Fruit fly (Drosophila melanogaster) whole organism, embryonic: ENCODE data around the gene HDAC3.
A peak's percentile ranks its signal among the peaks of the same experiment; 100 is the strongest.

Source experiments
- ATbp ChIP-seq: fragments of 200-800 bp; sonication (Bioruptor generic); optimal IDR thresholded peaks from 2 replicates; lab custom pipeline; 2017; ENCODE audit warnings: missing biosample characterization, mild to moderate bottlenecking, missing genetic modification characterization, missing genetic modification reagents
- Antp ChIP-seq: fragments of 200-800 bp; sonication (Bioruptor generic); optimal IDR thresholded peaks from 3 replicates; lab custom pipeline; 2016; ENCODE audit warnings: missing biosample characterization, missing genetic modification characterization
- Blimp-1 ChIP-seq: fragments of 200-800 bp; sonication (Bioruptor generic); optimal IDR thresholded peaks from 3 replicates; lab custom pipeline; 2018; ENCODE audit warnings: missing biosample characterization, missing genetic modification characterization, mild to moderate bottlenecking, moderate library complexity, missing genetic modification reagents
- CG10321 ChIP-seq: fragments of 200-800 bp; sonication (Bioruptor generic); IDR thresholded peaks from 2 replicates; pipeline ENCODE4 v1.3.6; 2022; ENCODE audit warnings: missing biosample characterization, missing genetic modification characterization
- CG11456 ChIP-seq: fragments of 200-800 bp; sonication (Bioruptor generic); IDR thresholded peaks from 3 replicates; pipeline ENCODE4 v1.3.6; 2022; ENCODE audit warnings: missing biosample characterization, missing genetic modification characterization
- CG12104 ChIP-seq: fragments of 200-800 bp; sonication (Bioruptor generic); optimal IDR thresholded peaks from 3 replicates; lab custom pipeline; 2016; ENCODE audit warnings: missing biosample characterization, missing genetic modification characterization
- CG12942 ChIP-seq: fragments of 200-800 bp; sonication (Bioruptor generic); optimal IDR thresholded peaks from 3 replicates; lab custom pipeline; 2016; ENCODE audit warnings: missing biosample characterization, missing genetic modification characterization
- CG14667 ChIP-seq: fragments of 200-800 bp; sonication (Bioruptor generic); IDR thresholded peaks from 2 replicates; pipeline ENCODE4 v1.3.6; 2022; ENCODE audit warnings: missing biosample characterization, missing genetic modification characterization
- CG14965 ChIP-seq: fragments of 200-800 bp; sonication (Bioruptor generic); optimal IDR thresholded peaks from 2 replicates; lab custom pipeline; 2016; ENCODE audit warnings: missing biosample characterization, missing genetic modification characterization, borderline replicate concordance
- CG15011 ChIP-seq: fragments of 200-800 bp; sonication (Bioruptor generic); optimal IDR thresholded peaks from 3 replicates; lab custom pipeline; 2018; ENCODE audit warnings: missing biosample characterization, mild to moderate bottlenecking, missing genetic modification characterization
- CG17328 ChIP-seq: fragments of 200-800 bp; sonication (Bioruptor generic); IDR thresholded peaks from 2 replicates; pipeline ENCODE4 v1.3.6; 2022; ENCODE audit warnings: missing biosample characterization, missing genetic modification characterization
- CG18619 ChIP-seq: fragments of 200-800 bp; sonication (Bioruptor generic); optimal IDR thresholded peaks from 3 replicates; lab custom pipeline; 2017; ENCODE audit warnings: missing biosample characterization, mild to moderate bottlenecking, missing genetic modification characterization
- CG2199 ChIP-seq: fragments of 200-800 bp; sonication (Bioruptor generic); IDR thresholded peaks from 3 replicates; pipeline ENCODE4 v1.3.6; 2022; ENCODE audit warnings: missing biosample characterization, missing genetic modification characterization
- CG33213 ChIP-seq: fragments of 200-800 bp; sonication (Bioruptor generic); optimal IDR thresholded peaks from 3 replicates; lab custom pipeline; 2016; ENCODE audit warnings: missing biosample characterization, missing genetic modification characterization
- CG3726 ChIP-seq: fragments of 200-800 bp; sonication (Bioruptor generic); IDR thresholded peaks from 3 replicates; pipeline ENCODE4, ENCODE4 v1.3.6; 2022; ENCODE audit warnings: missing biosample characterization, missing genetic modification characterization
- CG42726 ChIP-seq: fragments of 200-800 bp; sonication (Bioruptor generic); IDR thresholded peaks from 2 replicates; pipeline ENCODE4 v1.3.6; 2022; ENCODE audit warnings: missing biosample characterization, missing genetic modification characterization; ENCODE audit not compliant: partially characterized antibody
- CG4328 ChIP-seq: fragments of 200-800 bp; sonication (Bioruptor generic); optimal IDR thresholded peaks from 3 replicates; lab custom pipeline; 2017; ENCODE audit warnings: missing biosample characterization, missing genetic modification reagents, missing genetic modification characterization
- CG4404 ChIP-seq: fragments of 200-800 bp; sonication (Bioruptor generic); IDR thresholded peaks from 2 replicates; pipeline ENCODE4 v1.3.6; 2022; ENCODE audit warnings: missing biosample characterization, missing genetic modification characterization
- CG4617 ChIP-seq: fragments of 200-800 bp; sonication (Bioruptor generic); optimal IDR thresholded peaks from 3 replicates; lab custom pipeline; 2016; ENCODE audit warnings: missing biosample characterization, missing genetic modification characterization, borderline replicate concordance
- CG5180 ChIP-seq: fragments of 200-800 bp; sonication (Bioruptor generic); optimal IDR thresholded peaks from 3 replicates; lab custom pipeline; 2017; ENCODE audit warnings: missing biosample characterization, missing genetic modification characterization, mild to moderate bottlenecking, moderate library complexity, missing genetic modification reagents
- CG7271 ChIP-seq: fragments of 200-800 bp; sonication (Bioruptor generic); optimal IDR thresholded peaks from 2 replicates; lab custom pipeline; 2018; ENCODE audit warnings: missing biosample characterization, mild to moderate bottlenecking, missing genetic modification characterization, moderate library complexity
- CG7372 ChIP-seq: fragments of 200-800 bp; sonication (Bioruptor generic); IDR thresholded peaks from 2 replicates; pipeline ENCODE4 v1.3.6; 2022; ENCODE audit warnings: missing biosample characterization, missing genetic modification characterization
- CG7963 ChIP-seq: fragments of 200-800 bp; sonication (Bioruptor generic); IDR thresholded peaks from 3 replicates; pipeline ENCODE4 v1.3.6; 2022; ENCODE audit warnings: missing biosample characterization, missing genetic modification characterization; ENCODE audit not compliant: partially characterized antibody
- CG8089 ChIP-seq: fragments of 200-800 bp; sonication (Bioruptor generic); optimal IDR thresholded peaks from 3 replicates; lab custom pipeline; 2016; ENCODE audit warnings: missing biosample characterization, missing genetic modification characterization
- CG9876 ChIP-seq: fragments of 200-800 bp; sonication (Bioruptor generic); optimal IDR thresholded peaks from 2 replicates; lab custom pipeline; 2016; ENCODE audit warnings: missing biosample characterization, missing genetic modification characterization
- Chrac-16 ChIP-seq: fragments of 200-800 bp; sonication (Bioruptor generic); optimal IDR thresholded peaks from 3 replicates; lab custom pipeline; 2016; ENCODE audit warnings: missing biosample characterization, missing genetic modification characterization
- D19B ChIP-seq: fragments of 200-800 bp; sonication (Bioruptor generic); optimal IDR thresholded peaks from 2 replicates; lab custom pipeline; 2017; ENCODE audit warnings: missing biosample characterization, mild to moderate bottlenecking, missing genetic modification characterization
- ERR ChIP-seq: fragments of 200-800 bp; sonication (Bioruptor generic); optimal IDR thresholded peaks from 2 replicates; lab custom pipeline; 2016; ENCODE audit warnings: missing biosample characterization, missing genetic modification characterization
- H2.0 ChIP-seq: fragments of 200-800 bp; sonication (Bioruptor generic); IDR thresholded peaks from 2 replicates; pipeline ENCODE4 v1.3.6; 2022; ENCODE audit warnings: missing biosample characterization, missing genetic modification characterization
- Max ChIP-seq: fragments of 200-800 bp; sonication (Bioruptor generic); optimal IDR thresholded peaks from 2 replicates; lab custom pipeline; 2016; ENCODE audit warnings: missing biosample characterization, mild to moderate bottlenecking, missing genetic modification characterization
- Poxn ChIP-seq: fragments of 200-800 bp; sonication (Bioruptor generic); IDR thresholded peaks from 2 replicates; pipeline ENCODE4 v1.3.6; 2022; ENCODE audit warnings: missing biosample characterization, missing genetic modification characterization
- Side ChIP-seq: fragments of 200-800 bp; sonication (Bioruptor generic); optimal IDR thresholded peaks from 2 replicates; lab custom pipeline; 2016; ENCODE audit warnings: missing biosample characterization, missing genetic modification characterization
- Xrp1 ChIP-seq: fragments of 200-800 bp; sonication (Bioruptor generic); IDR thresholded peaks from 2 replicates; pipeline ENCODE4 v1.3.6; 2022; ENCODE audit warnings: missing biosample characterization, missing genetic modification characterization
- amos ChIP-seq: fragments of 200-800 bp; sonication (Bioruptor generic); IDR thresholded peaks from 2 replicates; pipeline ENCODE4 v1.3.6; 2022; ENCODE audit warnings: missing biosample characterization, missing genetic modification characterization; ENCODE audit not compliant: partially characterized antibody
- btn ChIP-seq: fragments of 200-800 bp; sonication (Bioruptor generic); optimal IDR thresholded peaks from 2 replicates; lab custom pipeline; 2016; ENCODE audit warnings: missing biosample characterization, missing genetic modification characterization
- cas ChIP-seq: fragments of 200-800 bp; sonication (Bioruptor generic); IDR thresholded peaks from 2 replicates; pipeline ENCODE4 v1.3.6; 2022; ENCODE audit warnings: missing biosample characterization, missing genetic modification characterization
- crp ChIP-seq, 2 experiments: fragments of 200-800 bp; sonication (Bioruptor generic); optimal IDR thresholded peaks; 2 replicates in 1 of 2; 3 replicates in 1 of 2; lab custom pipeline; 2017; ENCODE audit warnings: missing biosample characterization in 2 of 2, missing genetic modification characterization in 2 of 2, mild to moderate bottlenecking in 1 of 2, moderate library complexity in 1 of 2
- da ChIP-seq: fragments of 200-800 bp; sonication (Bioruptor generic); optimal IDR thresholded peaks from 2 replicates; lab custom pipeline; 2016; ENCODE audit warnings: missing biosample characterization, missing genetic modification characterization
- dpn ChIP-seq, 2 experiments: fragments of 200-800 bp; sonication (Bioruptor generic); optimal IDR thresholded peaks; 3 replicates each; lab custom pipeline; 2016; ENCODE audit warnings: missing biosample characterization in 2 of 2, missing genetic modification characterization in 2 of 2
- fd3F ChIP-seq: fragments of 200-800 bp; sonication (Bioruptor generic); optimal IDR thresholded peaks from 2 replicates; lab custom pipeline; 2018; ENCODE audit warnings: missing biosample characterization, mild to moderate bottlenecking, missing genetic modification characterization, moderate library complexity
- gt ChIP-seq: fragments of 200-800 bp; sonication (Bioruptor generic); IDR thresholded peaks from 2 replicates; pipeline ENCODE4 v1.3.6; 2022; ENCODE audit warnings: missing biosample characterization, missing genetic modification characterization
- her ChIP-seq: fragments of 200-800 bp; sonication (Bioruptor generic); optimal IDR thresholded peaks from 2 replicates; lab custom pipeline; 2016; ENCODE audit warnings: missing biosample characterization, missing genetic modification characterization
- lbe ChIP-seq: fragments of 200-800 bp; sonication (Bioruptor generic); optimal IDR thresholded peaks from 2 replicates; lab custom pipeline; 2016; ENCODE audit warnings: missing biosample characterization, mild to moderate bottlenecking, missing genetic modification characterization
- maf-S ChIP-seq: fragments of 200-800 bp; sonication (Bioruptor generic); optimal IDR thresholded peaks from 2 replicates; lab custom pipeline; 2016; ENCODE audit warnings: missing biosample characterization, missing genetic modification characterization
- mam ChIP-seq: fragments of 200-800 bp; sonication (Bioruptor generic); optimal IDR thresholded peaks from 3 replicates; lab custom pipeline; 2016; ENCODE audit warnings: missing biosample characterization, missing genetic modification characterization
- mld ChIP-seq: fragments of 200-800 bp; sonication (Bioruptor generic); IDR thresholded peaks from 3 replicates; pipeline ENCODE4 v1.3.6; 2022; ENCODE audit warnings: missing biosample characterization, missing genetic modification characterization; ENCODE audit not compliant: partially characterized antibody
- row ChIP-seq: fragments of 200-800 bp; sonication (Bioruptor generic); IDR thresholded peaks from 3 replicates; pipeline ENCODE4 v1.3.6; 2022; ENCODE audit warnings: missing biosample characterization, missing genetic modification characterization
- sob ChIP-seq: fragments of 200-800 bp; sonication (Bioruptor generic); IDR thresholded peaks from 2 replicates; pipeline ENCODE4 v1.3.6; 2022; ENCODE audit warnings: missing biosample characterization, missing genetic modification characterization
- sug ChIP-seq: fragments of 200-800 bp; optimal IDR thresholded peaks from 2 replicates; lab custom pipeline; 2019; ENCODE audit warnings: missing biosample characterization, mild to moderate bottlenecking, missing genetic modification characterization, moderate library complexity
- unpg ChIP-seq: fragments of 200-800 bp; sonication (Bioruptor generic); optimal IDR thresholded peaks from 3 replicates; lab custom pipeline; 2018; ENCODE audit warnings: missing biosample characterization, mild to moderate bottlenecking, missing genetic modification characterization, moderate library complexity
- zen ChIP-seq: fragments of 200-800 bp; sonication (Bioruptor generic); optimal IDR thresholded peaks from 3 replicates; lab custom pipeline; 2018; ENCODE audit warnings: missing biosample characterization, mild to moderate bottlenecking, missing genetic modification characterization, moderate library complexity

HDAC3 gene

DNA sequence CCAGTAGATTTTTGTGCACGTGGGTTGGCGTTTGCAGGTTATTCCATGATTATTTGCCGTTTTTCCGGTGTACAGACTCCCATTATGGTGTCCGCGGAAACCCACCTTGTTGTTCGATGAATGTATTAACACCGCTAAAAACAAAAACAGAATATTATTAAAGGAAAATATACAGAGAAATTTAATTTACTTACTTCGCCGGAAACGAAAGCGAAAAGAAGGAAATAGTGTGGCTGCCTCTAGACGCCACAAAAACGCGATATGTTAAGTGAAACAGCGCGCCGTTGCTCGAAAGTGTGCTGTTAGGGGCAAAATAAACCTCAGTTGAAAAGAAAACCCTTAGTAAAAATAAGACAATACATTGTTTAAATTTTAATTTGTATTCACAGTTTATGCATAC lies 7.5 kb downstream of the HDAC3 start, which contains the start of gene RpL35A (continued):
- TF ChIP-seq ERR (GFP tag; lab: Kevin White, UChicago), result no peak
- peak; percentile 34 for TF ChIP-seq D19B
- no peak; the same call in 1 of the 2 replicates for TF ChIP-seq Xrp1 (GFP tag; lab: Robert Waterston, UW)
- peak; percentile 17; the same call in 1 of the 2 replicates for TF ChIP-seq CG10321 (GFP tag; lab: Robert Waterston, UW)
- no peak for TF ChIP-seq cas (GFP tag; lab: Robert Waterston, UW)
- peak; percentile 92 for TF ChIP-seq CG7271 (tag; lab: Kevin White, UChicago)
- no peak for TF ChIP-seq CG7372 (GFP tag; lab: Robert Waterston, UW)
- no peak for TF ChIP-seq Poxn
- TF ChIP-seq maf-S (GFP tag; lab: Kevin White, UChicago), result peak; percentile 45
- TF ChIP-seq CG12942 (GFP tag; lab: Kevin White, UChicago), result no peak
- TF ChIP-seq fd3F (GFP tag; lab: Kevin White, UChicago), result peak; percentile 25
- peak; percentile 74 for TF ChIP-seq CG8089 (GFP tag; lab: Kevin White, UChicago)
- no peak for TF ChIP-seq CG4404 (GFP tag; lab: Robert Waterston, UW)
- no peak for TF ChIP-seq CG14965
- TF ChIP-seq CG17328, result peak; percentile 85
- TF ChIP-seq CG5180 (GFP tag; lab: Kevin White, UChicago), result no peak
- peak; percentile 82 for TF ChIP-seq CG18619 (GFP tag; lab: Kevin White, UChicago)
- TF ChIP-seq her, result peak; percentile 54
- peak; percentile 56 for TF ChIP-seq H2.0 (GFP tag; lab: Robert Waterston, UW)
- TF ChIP-seq mld (GFP tag; lab: Robert Waterston, UW), result no peak
- TF ChIP-seq CG9876 (GFP tag; lab: Kevin White, UChicago), result peak; percentile 42
- peak in 1 of 2 experiments; percentile 71 for TF ChIP-seq dpn (GFP tag; optimal IDR thresholded peaks at IDR 0.05; lab: Kevin White, UChicago)
- no peak for TF ChIP-seq Antp (GFP tag; lab: Kevin White, UChicago)
- no peak for TF ChIP-seq CG2199
- TF ChIP-seq CG14667 (GFP tag; lab: Robert Waterston, UW), result no peak
- no peak for TF ChIP-seq CG15011 (GFP tag; lab: Kevin White, UChicago)
- no peak for TF ChIP-seq Chrac-16 (GFP tag; lab: Kevin White, UChicago)
- peak; percentile 80 for TF ChIP-seq unpg
- TF ChIP-seq sug (tag; lab: Kevin White, UChicago), result peak; percentile 60
- TF ChIP-seq sob, result peak; percentile 69
- no peak for TF ChIP-seq CG7963 (GFP tag; lab: Robert Waterston, UW)
- TF ChIP-seq ATbp (GFP tag; lab: Kevin White, UChicago), result peak; percentile 67
- peak in 1 of 2 experiments; percentile 36 for TF ChIP-seq crp (GFP tag; optimal IDR thresholded peaks at IDR 0.05; lab: Kevin White, UChicago)
- peak; percentile 50 for TF ChIP-seq zen
- peak; percentile 77; the same call in 2 of the 3 replicates for TF ChIP-seq CG11456 (GFP tag; lab: Robert Waterston, UW)
- TF ChIP-seq mam (GFP tag; lab: Kevin White, UChicago), result peak; percentile 15
- no peak for TF ChIP-seq gt (GFP tag; lab: Robert Waterston, UW)
- peak; percentile 89 for TF ChIP-seq CG33213 (GFP tag; lab: Kevin White, UChicago)
- no peak for TF ChIP-seq CG42726 (GFP tag; lab: Robert Waterston, UW)
- TF ChIP-seq CG4328 (GFP tag; lab: Kevin White, UChicago), result peak; percentile 83
- TF ChIP-seq row (GFP tag; lab: Robert Waterston, UW), result 0 out of 3 replicates have a peak, but pooled peaks have one; percentile 40
- TF ChIP-seq CG3726 (GFP tag; lab: Robert Waterston, UW), result no peak
- peak; percentile 74 for TF ChIP-seq Side (GFP tag; lab: Kevin White, UChicago)
- peak; percentile 63 for TF ChIP-seq Blimp-1
- TF ChIP-seq lbe, result peak; percentile 74
- peak; percentile 77 for TF ChIP-seq CG12104 (GFP tag; lab: Kevin White, UChicago)
- TF ChIP-seq Max (GFP tag; lab: Kevin White, UChicago), result peak; percentile 70
- TF ChIP-seq CG4617 (GFP tag; lab: Kevin White, UChicago), result peak; percentile 21
- TF ChIP-seq btn (GFP tag; lab: Kevin White, UChicago), result peak; percentile 61
- TF ChIP-seq amos (GFP tag; lab: Robert Waterston, UW), result no peak; the same call in 1 of the 2 replicates
- TF ChIP-seq da (GFP tag; lab: Kevin White, UChicago), result peak; percentile 35
